Fruit fly (Drosophila melanogaster) whole organism, embryonic: Measurements from ENCODE around the gene SoYb.
A peak's percentile ranks its signal among the peaks of the same experiment; 100 is the strongest.

ENCODE experiments used
- CG10321 ChIP-seq: fragments of 200-800 bp; sonication (Bioruptor generic); IDR thresholded peaks from 2 replicates; pipeline ENCODE4 v1.3.6; 2022; ENCODE audit warnings: missing biosample characterization, missing genetic modification characterization
- CG11398 ChIP-seq: fragments of 200-800 bp; sonication (Bioruptor generic); optimal IDR thresholded peaks from 2 replicates; lab custom pipeline; 2016; ENCODE audit warnings: missing biosample characterization, missing genetic modification characterization
- CG12219 ChIP-seq: fragments of 200-800 bp; sonication (Bioruptor generic); optimal IDR thresholded peaks from 3 replicates; lab custom pipeline; 2018; ENCODE audit warnings: missing biosample characterization, mild to moderate bottlenecking, missing genetic modification characterization
- CG1233 ChIP-seq: fragments of 200-800 bp; sonication (Bioruptor generic); optimal IDR thresholded peaks from 4 replicates; lab custom pipeline; 2018; ENCODE audit warnings: missing biosample characterization, mild to moderate bottlenecking, missing genetic modification characterization
- CG12769 ChIP-seq: fragments of 200-800 bp; sonication (Bioruptor generic); optimal IDR thresholded peaks from 2 replicates; lab custom pipeline; 2019; ENCODE audit warnings: missing biosample characterization, mild to moderate bottlenecking, missing genetic modification characterization, moderate library complexity
- CG13287 ChIP-seq: fragments of 200-800 bp; sonication (Bioruptor generic); IDR thresholded peaks from 2 replicates; pipeline ENCODE4 v1.3.6; 2022; ENCODE audit warnings: missing biosample characterization, missing genetic modification characterization; ENCODE audit not compliant: partially characterized antibody
- CG15514 ChIP-seq: fragments of 200-800 bp; sonication (Bioruptor generic); optimal IDR thresholded peaks from 3 replicates; lab custom pipeline; 2017; ENCODE audit warnings: missing biosample characterization, missing genetic modification characterization, mild to moderate bottlenecking, moderate library complexity, missing genetic modification reagents
- CG31224 ChIP-seq: fragments of 200-800 bp; sonication (Bioruptor generic); IDR thresholded peaks from 2 replicates; pipeline ENCODE4 v1.3.6; 2022; ENCODE audit warnings: missing biosample characterization, missing genetic modification characterization
- CG32532 ChIP-seq: fragments of 200-800 bp; sonication (Bioruptor generic); IDR thresholded peaks from 2 replicates; pipeline ENCODE4 v1.3.6; 2022; ENCODE audit warnings: missing biosample characterization, missing genetic modification characterization
- CG34422 ChIP-seq: fragments of 200-800 bp; sonication (Bioruptor generic); IDR thresholded peaks from 3 replicates; pipeline ENCODE4 v1.3.6; 2022; ENCODE audit warnings: missing biosample characterization, missing genetic modification characterization
- CG7745 ChIP-seq: fragments of 200-800 bp; sonication (Bioruptor generic); optimal IDR thresholded peaks from 2 replicates; lab custom pipeline; 2018; ENCODE audit warnings: missing biosample characterization, mild to moderate bottlenecking, missing genetic modification characterization, moderate library complexity
- CG8290 ChIP-seq, 3 experiments: fragments of 200-800 bp; sonication (Bioruptor generic); optimal IDR thresholded peaks; 2 replicates each; lab custom pipeline; 2016 to 2019; ENCODE audit warnings: missing biosample characterization in 3 of 3, missing genetic modification characterization in 3 of 3, mild to moderate bottlenecking in 2 of 3, moderate library complexity in 1 of 3
- CkIIα-i1 ChIP-seq: fragments of 200-800 bp; sonication (Bioruptor generic); IDR thresholded peaks from 2 replicates; pipeline ENCODE4 v1.3.6; 2022; ENCODE audit warnings: missing biosample characterization, missing genetic modification characterization
- Dbx ChIP-seq: fragments of 200-800 bp; sonication (Bioruptor generic); IDR thresholded peaks from 3 replicates; pipeline ENCODE4 v1.3.6; 2022; ENCODE audit warnings: missing biosample characterization, missing genetic modification characterization
- Dfd ChIP-seq, 2 experiments: fragments of >200 bp; optimal IDR thresholded peaks; 2 replicates each; lab custom pipeline; 2017; ENCODE audit warnings: missing biosample characterization in 2 of 2, missing genetic modification characterization in 2 of 2
- GATAe ChIP-seq: fragments of 200-800 bp; sonication (Bioruptor generic); conservative IDR thresholded peaks from 2 replicates; pipeline ENCODE4 v1.3.6; 2022; ENCODE audit warnings: missing biosample characterization, missing genetic modification characterization
- NFAT ChIP-seq: fragments of 200-800 bp; sonication (Bioruptor generic); IDR thresholded peaks from 2 replicates; pipeline ENCODE4 v1.3.6; 2022; ENCODE audit warnings: missing biosample characterization, missing genetic modification characterization
- Opbp ChIP-seq: fragments of 200-800 bp; sonication (Bioruptor generic); IDR thresholded peaks from 3 replicates; pipeline ENCODE4 v1.3.6; 2022; ENCODE audit warnings: missing biosample characterization, missing genetic modification characterization; ENCODE audit not compliant: partially characterized antibody
- Rfx ChIP-seq: fragments of 200-800 bp; sonication (Bioruptor generic); IDR thresholded peaks from 2 replicates; pipeline ENCODE4 v1.3.6; 2022; ENCODE audit warnings: missing biosample characterization, missing genetic modification characterization
- amos ChIP-seq: fragments of 200-800 bp; sonication (Bioruptor generic); IDR thresholded peaks from 2 replicates; pipeline ENCODE4 v1.3.6; 2022; ENCODE audit warnings: missing biosample characterization, missing genetic modification characterization; ENCODE audit not compliant: partially characterized antibody
- ap ChIP-seq: fragments of 200-800 bp; sonication (Bioruptor generic); IDR thresholded peaks from 2 replicates; pipeline ENCODE4 v1.3.6; 2022; ENCODE audit warnings: missing biosample characterization, missing genetic modification characterization
- ash1 ChIP-seq: fragments of 200-800 bp; sonication (Bioruptor generic); optimal IDR thresholded peaks from 2 replicates; lab custom pipeline; 2018; ENCODE audit warnings: missing biosample characterization, mild to moderate bottlenecking, missing genetic modification characterization
- bcd ChIP-seq: fragments of 200-800 bp; sonication (Bioruptor generic); optimal IDR thresholded peaks from 2 replicates; lab custom pipeline; 2017; ENCODE audit warnings: missing biosample characterization, mild to moderate bottlenecking, missing genetic modification characterization
- bowl ChIP-seq: fragments of 200-800 bp; sonication (Bioruptor generic); IDR thresholded peaks from 2 replicates; pipeline ENCODE4 v1.3.6; 2022; ENCODE audit warnings: missing biosample characterization, missing genetic modification characterization
- eve ChIP-seq, 2 experiments: fragments of >200 bp; optimal IDR thresholded peaks; 2 replicates each; lab custom pipeline; 2017; ENCODE audit warnings: missing biosample characterization in 2 of 2, missing genetic modification characterization in 2 of 2
- exex ChIP-seq: fragments of 200-800 bp; sonication (Bioruptor generic); optimal IDR thresholded peaks from 4 replicates; lab custom pipeline; 2018; ENCODE audit warnings: missing biosample characterization, mild to moderate bottlenecking, missing genetic modification characterization, moderate library complexity
- ftz-f1 ChIP-seq: fragments of 200-800 bp; sonication (Bioruptor generic); optimal IDR thresholded peaks from 2 replicates; lab custom pipeline; 2016; ENCODE audit warnings: missing biosample characterization, missing genetic modification characterization
- hth ChIP-seq: fragments of >200 bp; optimal IDR thresholded peaks from 2 replicates; lab custom pipeline; 2017; ENCODE audit warnings: inconsistent platforms
- lab ChIP-seq: fragments of 200-800 bp; sonication (Bioruptor generic); optimal IDR thresholded peaks from 3 replicates; lab custom pipeline; 2017; ENCODE audit warnings: missing biosample characterization, missing genetic modification characterization, mild to moderate bottlenecking, moderate library complexity, missing genetic modification reagents
- pzg ChIP-seq: fragments of 200-800 bp; sonication (Bioruptor generic); optimal IDR thresholded peaks from 3 replicates; lab custom pipeline; 2018; ENCODE audit warnings: missing biosample characterization, mild to moderate bottlenecking, missing genetic modification characterization, moderate library complexity
- rib ChIP-seq: fragments of 200-800 bp; sonication (Bioruptor generic); IDR thresholded peaks from 2 replicates; pipeline ENCODE4 v1.3.6; 2022; ENCODE audit warnings: missing biosample characterization, missing genetic modification characterization
- row ChIP-seq: fragments of 200-800 bp; sonication (Bioruptor generic); IDR thresholded peaks from 3 replicates; pipeline ENCODE4 v1.3.6; 2022; ENCODE audit warnings: missing biosample characterization, missing genetic modification characterization
- sd ChIP-seq: fragments of 200-800 bp; sonication (Bioruptor generic); optimal IDR thresholded peaks from 3 replicates; lab custom pipeline; 2018; ENCODE audit warnings: missing biosample characterization, mild to moderate bottlenecking, missing genetic modification characterization, moderate library complexity
- sob ChIP-seq: fragments of 200-800 bp; sonication (Bioruptor generic); IDR thresholded peaks from 2 replicates; pipeline ENCODE4 v1.3.6; 2022; ENCODE audit warnings: missing biosample characterization, missing genetic modification characterization
- tll ChIP-seq, 2 experiments: fragments of 200-800 bp in 1 of 2; fragments of >200 bp in 1 of 2; sonication (Bioruptor generic) in 1 of 2; optimal IDR thresholded peaks; 2 replicates each; lab custom pipeline; 2017 to 2019; ENCODE audit warnings: missing biosample characterization in 2 of 2, missing genetic modification characterization in 2 of 2, mild to moderate bottlenecking in 1 of 2, moderate library complexity in 1 of 2

Gene SoYb

DNA sequence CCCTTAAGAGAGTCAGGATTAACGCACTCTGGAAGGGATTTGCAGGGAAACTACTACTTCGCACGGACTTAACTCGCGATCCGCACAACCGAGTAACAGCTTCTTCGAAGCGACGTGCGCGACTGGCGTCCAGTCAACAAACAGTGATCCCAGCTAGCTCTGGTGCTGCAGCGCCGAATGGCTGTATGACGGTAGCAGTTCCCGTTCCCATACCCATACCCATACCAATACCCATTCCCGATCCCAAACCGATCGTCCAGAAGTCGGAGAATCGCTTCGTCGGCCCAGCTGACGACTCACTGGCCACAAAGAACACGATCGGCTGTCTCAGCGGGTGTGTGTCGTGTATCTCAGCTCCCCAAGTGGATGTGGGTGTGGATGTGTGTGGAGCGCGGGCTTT lies 55.3 kb downstream of the SoYb start, which contains the start of gene CG5853 (continued):
- TF ChIP-seq CG7745 (no peak), ftz-f1 (GFP tag; lab: Kevin White, UChicago) (peak; percentile 35), CG34422 (0 out of 3 replicates have a peak, but pooled peaks have one; percentile 21), hth (lab: Kevin White, UChicago) (no peak), pzg (GFP tag; lab: Kevin White, UChicago) (peak; percentile 11), CG12769 (tag; lab: Kevin White, UChicago) (peak; percentile 99), GATAe (GFP tag; lab: Robert Waterston, UW) (no peak; the same call in 1 of the 2 replicates), Dbx (GFP tag; lab: Robert Waterston, UW) (0 out of 3 replicates have a peak, but pooled peaks have one; percentile 39), CkIIα-i1 (no peak), sob (GFP tag; lab: Robert Waterston, UW) (peak; percentile 51; the same call in 1 of the 2 replicates), CG32532 (GFP tag; lab: Robert Waterston, UW) (peak; percentile 52; the same call in 1 of the 2 replicates), row (GFP tag; lab: Robert Waterston, UW) (no peak; the same call in 2 of the 3 replicates), NFAT (0 out of 2 replicates have a peak, but pooled peaks have one; percentile 32), CG13287 (GFP tag; lab: Robert Waterston, UW) (peak; percentile 12; the same call in 1 of the 2 replicates), exex (tag; lab: Kevin White, UChicago) (peak; percentile 51), CG12219 (GFP tag; lab: Kevin White, UChicago) (no peak), tll (GFP tag; optimal IDR thresholded peaks at IDR 0.05; lab: Kevin White, UChicago) (no peak), eve (GFP tag; optimal IDR thresholded peaks at IDR 0.05; lab: Kevin White, UChicago) (no peak), CG31224 (no peak), bcd (GFP tag; lab: Kevin White, UChicago) (no peak), amos (GFP tag; lab: Robert Waterston, UW) (no peak; the same call in 1 of the 2 replicates), lab (GFP tag; lab: Kevin White, UChicago) (peak; percentile 70), CG10321 (GFP tag; lab: Robert Waterston, UW) (no peak), Rfx (GFP tag; lab: Robert Waterston, UW) (peak; percentile 52), Dfd (GFP tag; optimal IDR thresholded peaks at IDR 0.05; lab: Kevin White, UChicago) (no peak), ap (GFP tag; lab: Robert Waterston, UW) (no peak), CG8290 (GFP tag; optimal IDR thresholded peaks at IDR 0.05; lab: Kevin White, UChicago) (no peak), CG8290 (tag; optimal IDR thresholded peaks at IDR 0.05; lab: Kevin White, UChicago) (peak in 1 of 2 experiments; percentile 73), CG1233 (GFP tag; lab: Kevin White, UChicago) (no peak), ash1 (GFP tag; lab: Kevin White, UChicago) (peak; percentile 52), CG11398 (no peak), sd (tag; lab: Kevin White, UChicago) (peak; percentile 11), bowl (GFP tag; lab: Robert Waterston, UW) (no peak), rib (0 out of 2 replicates have a peak, but pooled peaks have one; percentile 45), CG15514 (GFP tag; lab: Kevin White, UChicago) (peak; percentile 25), Opbp (GFP tag; lab: Robert Waterston, UW) (0 out of 3 replicates have a peak, but pooled peaks have one; percentile 7)
